Worm (Caenorhabditis elegans) whole organism, mixed stage, embryonic: ENCODE data around the gene nos-1.

ENCODE experiments used
- M03D4.4 ChIP-seq: sonication (generic microtip); optimal IDR thresholded peaks from 2 replicates; lab custom pipeline; 2017; ENCODE audit warnings: mild to moderate bottlenecking, missing genetic modification characterization, missing compliant biosample characterization
- bed-3 ChIP-seq: fragments of 200-800 bp; sonication (Bioruptor generic); optimal IDR thresholded peaks from 3 replicates; lab custom pipeline; 2018; ENCODE audit warnings: mild to moderate bottlenecking, missing genetic modification characterization, moderate library complexity, missing compliant biosample characterization
- ceh-39 ChIP-seq: fragments of 150-350 bp; optimal IDR thresholded peaks from 2 replicates; lab custom pipeline; 2014; ENCODE audit warnings: missing biosample characterization, missing genetic modification characterization
- ceh-43 ChIP-seq: fragments of 200-800 bp; sonication (Bioruptor generic); optimal IDR thresholded peaks from 2 replicates; lab custom pipeline; 2018; ENCODE audit warnings: mild to moderate bottlenecking, missing genetic modification characterization, moderate library complexity, missing compliant biosample characterization
- ces-1 ChIP-seq: fragments of 150-350 bp; optimal IDR thresholded peaks from 2 replicates; lab custom pipeline; 2014; ENCODE audit warnings: missing biosample characterization, missing genetic modification reagents, missing genetic modification characterization
- cnd-1 ChIP-seq: fragments of 200-800 bp; sonication (Bioruptor generic); optimal IDR thresholded peaks from 2 replicates; lab custom pipeline; 2018; ENCODE audit warnings: mild to moderate bottlenecking, missing genetic modification characterization, missing compliant biosample characterization
- drap-1 ChIP-seq: fragments of 200-800 bp; sonication (Bioruptor generic); optimal IDR thresholded peaks from 3 replicates; lab custom pipeline; 2018; ENCODE audit warnings: mild to moderate bottlenecking, missing genetic modification characterization, missing compliant biosample characterization
- elt-1 ChIP-seq: sonication (generic microtip); optimal IDR thresholded peaks from 2 replicates; lab custom pipeline; 2017; ENCODE audit warnings: missing genetic modification characterization, mild to moderate bottlenecking, missing compliant biosample characterization, antibody characterized with exemption, moderate library complexity, borderline replicate concordance; ENCODE audit not compliant: insufficient read depth
- elt-3 ChIP-seq: fragments of 150-350 bp; optimal IDR thresholded peaks from 2 replicates; lab custom pipeline; 2014; ENCODE audit warnings: missing biosample characterization, missing genetic modification characterization
- flh-1 ChIP-seq: fragments of 200-800 bp; sonication (Bioruptor generic); optimal IDR thresholded peaks from 2 replicates; lab custom pipeline; 2018; ENCODE audit warnings: mild to moderate bottlenecking, missing genetic modification characterization, moderate library complexity, missing compliant biosample characterization
- ham-2 ChIP-seq: fragments of 200-800 bp; sonication (Bioruptor generic); optimal IDR thresholded peaks from 2 replicates; lab custom pipeline; 2018; ENCODE audit warnings: mild to moderate bottlenecking, missing genetic modification characterization, missing compliant biosample characterization
- hlh-1 ChIP-seq: fragments of 150-350 bp; optimal IDR thresholded peaks from 2 replicates; lab custom pipeline; 2014; ENCODE audit warnings: missing biosample characterization, missing genetic modification reagents, missing genetic modification characterization
- lin-13 ChIP-seq: fragments of 150-350 bp; optimal IDR thresholded peaks from 2 replicates; lab custom pipeline; 2014; ENCODE audit warnings: missing biosample characterization, missing genetic modification characterization
- lin-32 ChIP-seq: fragments of 200-800 bp; sonication (Bioruptor generic); optimal IDR thresholded peaks from 2 replicates; lab custom pipeline; 2018; ENCODE audit warnings: mild to moderate bottlenecking, missing genetic modification characterization, missing compliant biosample characterization
- mab-5 ChIP-seq: fragments of 150-350 bp; optimal IDR thresholded peaks from 2 replicates; lab custom pipeline; 2014; ENCODE audit warnings: missing biosample characterization, missing genetic modification characterization
- mep-1 ChIP-seq: fragments of 150-350 bp; optimal IDR thresholded peaks from 2 replicates; lab custom pipeline; 2017; ENCODE audit warnings: missing biosample characterization, missing genetic modification reagents, missing genetic modification characterization, inconsistent platforms
- mls-2 ChIP-seq: sonication (generic microtip); optimal IDR thresholded peaks from 2 replicates; lab custom pipeline; 2016; ENCODE audit warnings: mild to moderate bottlenecking, missing genetic modification characterization, moderate library complexity, missing compliant biosample characterization
- nhr-2 ChIP-seq: fragments of 150-350 bp; optimal IDR thresholded peaks from 2 replicates; lab custom pipeline; 2014; ENCODE audit warnings: missing biosample characterization, missing genetic modification characterization
- nhr-237 ChIP-seq: fragments of 150-350 bp; optimal IDR thresholded peaks from 2 replicates; lab custom pipeline; 2014; ENCODE audit warnings: missing biosample characterization, missing genetic modification characterization
- pha-4 ChIP-seq: fragments of 150-350 bp; optimal IDR thresholded peaks from 2 replicates; lab custom pipeline; 2018; ENCODE audit warnings: missing biosample characterization, missing genetic modification reagents, missing genetic modification characterization
- snpc-4 ChIP-seq: fragments of 150-350 bp; optimal IDR thresholded peaks from 2 replicates; lab custom pipeline; 2014; ENCODE audit warnings: missing biosample characterization, missing genetic modification characterization
- sptf-1 ChIP-seq: sonication (generic microtip); optimal IDR thresholded peaks from 2 replicates; lab custom pipeline; 2017; ENCODE audit warnings: mild to moderate bottlenecking, missing genetic modification characterization, moderate library complexity, missing compliant biosample characterization
- tbx-8 ChIP-seq: fragments of 200-800 bp; sonication (Bioruptor generic); optimal IDR thresholded peaks from 2 replicates; lab custom pipeline; 2018; ENCODE audit warnings: mild to moderate bottlenecking, missing genetic modification characterization, moderate library complexity, missing compliant biosample characterization
- unc-62 ChIP-seq: fragments of 150-350 bp; optimal IDR thresholded peaks from 2 replicates; lab custom pipeline; 2014; ENCODE audit warnings: missing biosample characterization, missing genetic modification reagents, missing genetic modification characterization
- zip-8 ChIP-seq: fragments of 150-350 bp; optimal IDR thresholded peaks from 2 replicates; lab custom pipeline; 2014; ENCODE audit warnings: missing biosample characterization, missing genetic modification characterization
- ztf-11 ChIP-seq: fragments of 150-350 bp; optimal IDR thresholded peaks from 2 replicates; lab custom pipeline; 2014; ENCODE audit warnings: missing biosample characterization, missing genetic modification characterization

The nos-1 gene

DNA sequence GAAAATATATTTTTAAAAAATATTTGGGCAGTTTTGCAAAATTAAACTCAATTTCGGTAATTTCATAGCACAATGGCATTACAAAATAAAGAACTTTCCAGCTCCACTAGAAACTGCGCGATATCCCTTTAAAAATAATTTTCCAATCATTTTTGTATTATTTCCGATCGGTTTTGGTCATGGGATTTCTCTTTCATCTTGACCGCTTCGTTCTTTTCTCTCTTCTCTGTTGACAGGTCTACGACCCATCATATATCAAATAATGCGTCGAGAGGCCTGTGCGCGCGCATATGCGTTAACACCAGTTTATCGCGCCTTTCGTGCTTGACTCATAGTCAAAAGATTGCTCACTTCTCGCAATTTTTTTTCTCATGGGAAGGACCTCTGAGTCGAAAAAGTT is 35.6 kb upstream of the nos-1 start:
- TF ChIP-seq unc-62 (GFP tag; lab: Kevin White, UChicago), result peak; percentile 95
- TF ChIP-seq hlh-1 (tag; lab: Kevin White, UChicago), result peak; percentile 36
- TF ChIP-seq pha-4, result peak; percentile 45
- TF ChIP-seq nhr-237 (tag; lab: Kevin White, UChicago), result no peak
- peak; percentile 73 for TF ChIP-seq nhr-2 (tag; lab: Kevin White, UChicago)

DNA sequence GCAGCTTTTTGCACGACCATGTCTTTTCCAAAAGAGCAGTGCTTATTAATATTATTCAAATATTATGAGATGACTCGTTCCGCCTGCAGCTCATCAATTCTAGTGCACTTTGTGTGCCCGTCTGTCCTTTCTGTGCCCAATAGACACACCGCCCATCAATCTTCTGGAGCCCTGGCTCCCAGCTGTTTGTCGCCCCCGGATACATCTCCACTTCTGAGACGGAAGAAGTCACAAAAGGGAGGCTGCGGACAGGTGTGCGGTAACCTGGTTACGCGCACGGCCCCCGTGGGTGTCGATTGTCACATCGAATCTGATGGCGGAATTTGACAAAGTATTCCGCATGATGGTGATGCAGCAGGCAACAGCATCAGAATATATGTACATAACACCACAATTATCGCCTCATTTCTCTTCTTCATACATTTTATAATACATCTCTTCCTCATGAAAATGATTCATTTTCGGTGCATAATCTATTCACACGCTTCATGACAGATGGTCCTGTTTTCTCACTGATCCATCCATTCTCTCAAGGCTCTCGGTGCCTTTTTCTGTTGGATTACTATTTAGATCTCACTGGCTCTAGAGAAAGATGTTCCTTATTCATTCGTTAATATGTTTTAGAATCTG is 33.6 kb upstream of the nos-1 start:
- TF ChIP-seq mls-2 (tag; lab: Kevin White, UChicago), result no peak
- peak; percentile 58 for TF ChIP-seq lin-32
- TF ChIP-seq sptf-1 (tag; lab: Kevin White, UChicago), result peak; percentile 11
- peak; percentile 9 for TF ChIP-seq unc-62 (GFP tag; lab: Kevin White, UChicago)
- TF ChIP-seq tbx-8 (GFP tag; lab: Kevin White, UChicago), result no peak
- TF ChIP-seq snpc-4 (tag; lab: Kevin White, UChicago), result no peak
- no peak for TF ChIP-seq nhr-2 (tag; lab: Kevin White, UChicago)
- peak; percentile 58 for TF ChIP-seq cnd-1 (tag; lab: Kevin White, UChicago)
- TF ChIP-seq nhr-237 (tag; lab: Kevin White, UChicago), result no peak
- no peak for TF ChIP-seq ceh-39 (tag; lab: Kevin White, UChicago)
- no peak for TF ChIP-seq ces-1 (GFP tag; lab: Kevin White, UChicago)

DNA sequence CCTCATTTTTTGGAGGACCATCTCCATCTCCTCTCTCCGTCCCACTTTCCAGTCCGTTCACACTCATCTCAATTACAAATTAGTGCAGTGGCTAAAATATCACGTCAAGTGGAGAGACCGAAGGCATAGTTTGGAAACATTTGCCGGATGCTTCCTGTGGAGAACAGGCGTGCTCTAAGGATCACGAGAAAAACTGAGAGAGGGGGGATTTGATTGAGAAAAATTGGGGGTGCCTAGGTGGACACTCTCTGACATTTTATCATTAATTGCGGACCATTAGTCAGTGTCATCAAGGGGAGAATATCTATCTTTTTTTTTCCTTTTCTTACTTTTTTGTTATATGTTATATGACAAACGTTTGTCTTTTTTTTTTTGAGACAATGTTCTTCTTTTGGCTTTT is 29.1 kb upstream of the nos-1 start:
- TF ChIP-seq unc-62 (GFP tag; lab: Kevin White, UChicago) (peak; percentile 60), hlh-1 (tag; lab: Kevin White, UChicago) (peak; percentile 78), lin-13 (tag; lab: Kevin White, UChicago) (no peak)

DNA sequence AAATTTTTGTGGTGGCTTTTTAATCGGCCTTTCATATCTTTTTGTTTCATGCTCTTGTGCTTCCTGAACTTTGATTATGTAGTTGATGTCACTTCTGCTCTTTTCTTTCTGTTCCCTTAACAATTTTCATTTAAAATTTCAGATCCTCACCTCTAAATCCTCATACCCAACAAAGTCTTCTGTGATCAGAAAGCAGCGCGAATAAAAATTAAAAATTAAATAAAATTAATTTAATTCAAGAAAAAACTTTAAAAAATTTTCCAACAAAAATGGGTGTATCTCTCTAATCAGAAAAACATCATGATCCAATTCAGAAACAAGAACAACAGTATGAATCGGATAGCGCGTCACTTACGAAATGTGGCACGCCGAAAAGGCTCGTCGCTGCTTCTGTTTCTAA is 22.3 kb upstream of the nos-1 start, which contains the start of gene ptp-3:
Gene ptp-3 (plus strand): TSS at position 301 of the 400 bp plus-strand sequence.
- TF ChIP-seq pha-4 (no peak), ztf-11 (no peak)

DNA sequence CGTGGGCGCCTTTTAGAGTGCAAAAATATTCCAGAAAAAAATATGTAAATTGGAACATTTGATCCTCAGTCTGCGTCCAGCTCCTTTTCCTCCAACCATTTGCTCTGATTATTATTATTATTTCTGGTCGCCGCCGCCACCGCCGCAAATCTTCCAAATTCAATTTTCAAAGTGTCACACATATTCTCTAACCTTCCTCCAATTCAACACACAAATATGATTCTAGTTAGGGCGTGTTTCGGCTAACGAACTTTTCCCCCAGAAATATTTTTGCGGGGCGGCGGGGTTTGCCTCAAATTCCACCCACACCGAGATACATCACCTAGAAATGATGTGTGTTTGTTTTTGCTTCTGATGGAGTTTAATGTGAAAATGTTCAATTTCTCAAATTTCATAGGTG is 18.7 kb upstream of the nos-1 start:
- TF ChIP-seq mep-1 (no peak), ces-1 (GFP tag; lab: Kevin White, UChicago) (peak; percentile 72), drap-1 (no peak), lin-32 (no peak), M03D4.4 (tag; lab: Kevin White, UChicago) (no peak)

ce11 chrII:10970625-10971024 is 17.7 kb upstream of the nos-1 start:
- TF ChIP-seq pha-4 (no peak), ces-1 (GFP tag; lab: Kevin White, UChicago) (peak; percentile 50)

DNA sequence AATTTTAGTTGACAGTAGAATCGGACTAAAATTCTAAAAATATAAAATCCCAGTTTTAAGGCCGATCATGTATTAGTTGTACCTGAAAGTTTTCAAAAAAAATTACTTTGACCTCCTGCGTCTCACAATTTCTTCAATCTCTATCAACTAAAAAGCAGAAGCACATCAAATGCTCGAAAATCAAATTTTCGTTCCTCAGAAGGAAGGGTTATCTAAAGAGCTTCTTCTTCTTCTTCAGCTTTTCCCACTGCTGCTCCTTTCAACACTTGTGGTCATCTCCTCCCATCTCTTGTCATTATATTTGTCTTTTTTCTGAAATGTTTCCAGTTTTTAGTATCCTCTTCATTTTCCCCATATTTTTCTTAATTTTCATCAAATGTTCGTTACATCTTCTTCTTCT is 11.8 kb upstream of the nos-1 start:
- TF ChIP-seq ces-1 (GFP tag; lab: Kevin White, UChicago), result peak; percentile 71
- no peak for TF ChIP-seq ceh-43 (GFP tag; lab: Kevin White, UChicago)

DNA sequence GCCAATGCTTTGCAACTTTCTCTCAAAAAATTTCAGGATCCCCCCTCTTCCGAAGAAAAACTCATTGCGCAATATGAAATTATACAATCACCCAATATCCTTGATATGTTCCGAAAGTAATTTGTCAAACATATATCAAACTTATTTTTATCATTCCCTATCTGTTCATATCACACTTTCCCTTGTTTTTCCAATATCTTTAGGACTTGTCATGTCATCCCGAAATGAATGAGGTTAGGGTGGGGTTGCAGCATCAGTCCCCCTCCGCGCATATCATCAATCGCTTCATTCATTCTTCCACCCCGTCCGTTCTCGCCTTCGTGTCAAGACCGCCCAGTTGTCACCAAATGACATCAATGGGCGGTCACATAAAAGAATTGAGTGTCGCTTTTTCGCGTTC is 6.7 kb upstream of the nos-1 start:
- TF ChIP-seq mab-5 (tag; lab: Kevin White, UChicago) (no peak), zip-8 (tag; lab: Kevin White, UChicago) (peak; percentile 76), flh-1 (GFP tag; lab: Kevin White, UChicago) (no peak), elt-3 (tag; lab: Kevin White, UChicago) (peak; percentile 66), ham-2 (GFP tag; lab: Kevin White, UChicago) (no peak), tbx-8 (GFP tag; lab: Kevin White, UChicago) (no peak), elt-1 (tag; lab: Kevin White, UChicago) (no peak), mls-2 (tag; lab: Kevin White, UChicago) (no peak), snpc-4 (tag; lab: Kevin White, UChicago) (no peak), unc-62 (GFP tag; lab: Kevin White, UChicago) (peak; percentile 72), bed-3 (GFP tag; lab: Kevin White, UChicago) (no peak), mep-1 (no peak)
- TF ChIP-seq, all 35 proteins: peak for 3
